Worm (Caenorhabditis elegans) whole organism, L4/young adult: ENCODE data around the gene C51E3.9.

Experiments
- W03F9.2 ChIP-seq: fragments of 150-350 bp; optimal IDR thresholded peaks from 2 replicates; lab custom pipeline; 2014; ENCODE audit warnings: missing biosample characterization, missing genetic modification characterization
- dao-5 ChIP-seq: sonication (generic microtip); optimal IDR thresholded peaks from 2 replicates; lab custom pipeline; 2016; ENCODE audit warnings: missing genotype, missing genetic modification characterization, moderate library complexity, missing compliant biosample characterization
- him-1 ChIP-seq: sonication (generic microtip); optimal IDR thresholded peaks from 2 replicates; lab custom pipeline; 2016; ENCODE audit warnings: missing genotype, missing genetic modification reagents, missing genetic modification characterization, missing compliant biosample characterization

ce11 chrV:10122670-10123069 lies 23.1 kb upstream of the C51E3.9 start, which contains the start of gene srxa-19:
- no peak for TF ChIP-seq him-1 (tag; lab: Kevin White, UChicago)
- TF ChIP-seq dao-5 (tag; lab: Kevin White, UChicago) = no peak
- no peak for TF ChIP-seq W03F9.2 (tag; lab: Kevin White, UChicago)
